Fruit fly (Drosophila melanogaster) S2 (cell line): ENCODE results near the gene glob1.

Experiments
- CG8478 ChIP-seq: fragments of >200 bp; optimal IDR thresholded peaks from 2 replicates; lab custom pipeline; 2018
- CTCF ChIP-seq, 2 experiments: fragments of >200 bp; optimal IDR thresholded peaks; 2 replicates each; lab custom pipeline; 2018

- TF ChIP-seq CG8478 = no peak
- no peak for TF ChIP-seq CTCF (optimal IDR thresholded peaks at IDR 0.05; lab: Kevin White, UChicago)
These were observed 31.5 kb downstream of the glob1 start for dm6 chr3R:15872829-15873440.
